Worm (Caenorhabditis elegans) whole organism, mixed stage, embryonic: ENCODE measurements around the gene clec-10.

ENCODE experiments used
- blmp-1 ChIP-seq: fragments of 150-350 bp; optimal IDR thresholded peaks from 2 replicates; lab custom pipeline; 2014; ENCODE audit warnings: missing biosample characterization, missing genetic modification characterization
- ces-1 ChIP-seq: fragments of 150-350 bp; optimal IDR thresholded peaks from 2 replicates; lab custom pipeline; 2014; ENCODE audit warnings: missing biosample characterization, missing genetic modification reagents, missing genetic modification characterization
- mls-2 ChIP-seq: sonication (generic microtip); optimal IDR thresholded peaks from 2 replicates; lab custom pipeline; 2016; ENCODE audit warnings: mild to moderate bottlenecking, missing genetic modification characterization, moderate library complexity, missing compliant biosample characterization
- nhr-28 ChIP-seq: fragments of 150-350 bp; optimal IDR thresholded peaks from 2 replicates; lab custom pipeline; 2014; ENCODE audit warnings: missing biosample characterization, missing genetic modification characterization
- zip-8 ChIP-seq: fragments of 150-350 bp; optimal IDR thresholded peaks from 2 replicates; lab custom pipeline; 2014; ENCODE audit warnings: missing biosample characterization, missing genetic modification characterization

DNA sequence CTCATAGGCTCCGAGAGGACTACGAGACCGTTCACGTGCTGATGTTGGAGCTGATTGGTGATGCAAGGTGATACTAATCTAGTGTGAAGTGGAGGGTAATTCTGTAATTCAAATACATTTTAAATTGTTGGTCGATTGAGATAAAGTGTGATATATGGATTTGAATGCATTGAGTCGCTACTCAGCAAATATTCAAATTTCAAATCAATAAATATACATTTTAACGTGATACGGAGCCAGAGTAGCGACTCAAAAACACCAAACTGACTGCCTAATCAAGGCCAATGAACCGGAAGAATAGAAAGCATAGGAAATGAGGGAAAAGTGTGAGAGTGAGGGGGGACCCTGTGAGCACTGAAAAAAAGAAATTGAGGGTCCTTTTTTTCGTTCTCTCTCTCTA lies 3.2 kb upstream of the clec-10 start, which contains the start of gene C03H5.6:
- TF ChIP-seq nhr-28, result no peak
- TF ChIP-seq zip-8 (tag; lab: Kevin White, UChicago), result no peak
- TF ChIP-seq ces-1, result no peak
- no peak for TF ChIP-seq mls-2
- no peak for TF ChIP-seq blmp-1 (tag; lab: Kevin White, UChicago)
